Fruit fly (Drosophila melanogaster) whole organism, embryonic: ENCODE results near the gene Hrb27C.

ENCODE experiments used
- BtbVII ChIP-seq: fragments of 200-800 bp; sonication (Bioruptor generic); optimal IDR thresholded peaks from 3 replicates; lab custom pipeline; 2017; ENCODE audit warnings: missing biosample characterization, mild to moderate bottlenecking, missing genetic modification characterization
- Bteb2 ChIP-seq: fragments of 200-800 bp; sonication (Bioruptor generic); optimal IDR thresholded peaks from 2 replicates; lab custom pipeline; 2016; ENCODE audit warnings: missing biosample characterization, missing genetic modification characterization
- CG10209 ChIP-seq: fragments of 200-800 bp; sonication (Bioruptor generic); optimal IDR thresholded peaks from 3 replicates; lab custom pipeline; 2017; ENCODE audit warnings: missing biosample characterization, mild to moderate bottlenecking, missing genetic modification characterization, missing genetic modification reagents
- CG1024 ChIP-seq: fragments of 200-800 bp; sonication (Bioruptor generic); IDR thresholded peaks from 2 replicates; pipeline ENCODE4 v1.3.6; 2022; ENCODE audit warnings: missing biosample characterization, missing genetic modification characterization
- CG11398 ChIP-seq: fragments of 200-800 bp; sonication (Bioruptor generic); optimal IDR thresholded peaks from 2 replicates; lab custom pipeline; 2016; ENCODE audit warnings: missing biosample characterization, missing genetic modification characterization
- CG11695 ChIP-seq: fragments of 200-800 bp; sonication (Bioruptor generic); IDR thresholded peaks from 3 replicates; pipeline ENCODE4 v1.3.6; 2022; ENCODE audit warnings: missing biosample characterization, missing genetic modification characterization
- CG14014 ChIP-seq: fragments of 200-800 bp; sonication (Bioruptor generic); IDR thresholded peaks from 2 replicates; pipeline ENCODE4 v1.3.6; 2022; ENCODE audit warnings: missing biosample characterization, missing genetic modification characterization
- CG17829 ChIP-seq: fragments of 200-800 bp; optimal IDR thresholded peaks from 2 replicates; lab custom pipeline; 2019; ENCODE audit warnings: missing biosample characterization, mild to moderate bottlenecking, missing genetic modification characterization, moderate library complexity
- CG18599 ChIP-seq: fragments of 200-800 bp; sonication (Bioruptor generic); optimal IDR thresholded peaks from 3 replicates; lab custom pipeline; 2017; ENCODE audit warnings: missing biosample characterization, missing genetic modification characterization, mild to moderate bottlenecking, moderate library complexity, missing genetic modification reagents
- CG30403 ChIP-seq: fragments of 200-800 bp; sonication (Bioruptor generic); optimal IDR thresholded peaks from 3 replicates; lab custom pipeline; 2016; ENCODE audit warnings: missing biosample characterization, missing genetic modification characterization
- CG31224 ChIP-seq: fragments of 200-800 bp; sonication (Bioruptor generic); IDR thresholded peaks from 2 replicates; pipeline ENCODE4 v1.3.6; 2022; ENCODE audit warnings: missing biosample characterization, missing genetic modification characterization
- CG33213 ChIP-seq: fragments of 200-800 bp; sonication (Bioruptor generic); optimal IDR thresholded peaks from 3 replicates; lab custom pipeline; 2016; ENCODE audit warnings: missing biosample characterization, missing genetic modification characterization
- CG34376 ChIP-seq: fragments of 200-800 bp; sonication (Bioruptor generic); optimal IDR thresholded peaks from 2 replicates; lab custom pipeline; 2018; ENCODE audit warnings: missing biosample characterization, mild to moderate bottlenecking, missing genetic modification characterization
- CG4360 ChIP-seq: fragments of 200-800 bp; sonication (Bioruptor generic); IDR thresholded peaks from 2 replicates; pipeline ENCODE4 v1.3.6; 2022; ENCODE audit warnings: missing biosample characterization, missing genetic modification characterization
- CG7556 ChIP-seq: fragments of 200-800 bp; sonication (Bioruptor generic); optimal IDR thresholded peaks from 2 replicates; lab custom pipeline; 2017; ENCODE audit warnings: missing biosample characterization, mild to moderate bottlenecking, missing genetic modification characterization
- CG8924 ChIP-seq: fragments of 200-800 bp; optimal IDR thresholded peaks from 3 replicates; lab custom pipeline; 2019; ENCODE audit warnings: missing biosample characterization, mild to moderate bottlenecking, missing genetic modification characterization, moderate library complexity
- Deaf1 ChIP-seq: fragments of 200-800 bp; optimal IDR thresholded peaks from 3 replicates; lab custom pipeline; 2019; ENCODE audit warnings: missing biosample characterization, mild to moderate bottlenecking, missing genetic modification characterization, moderate library complexity
- Dp ChIP-seq: fragments of 200-800 bp; sonication (Bioruptor generic); optimal IDR thresholded peaks from 2 replicates; lab custom pipeline; 2018; ENCODE audit warnings: missing biosample characterization, mild to moderate bottlenecking, missing genetic modification characterization, moderate library complexity
- HmgZ ChIP-seq: fragments of 200-800 bp; sonication (Bioruptor generic); optimal IDR thresholded peaks from 2 replicates; lab custom pipeline; 2018; ENCODE audit warnings: missing biosample characterization, mild to moderate bottlenecking, missing genetic modification characterization
- Max ChIP-seq: fragments of 200-800 bp; sonication (Bioruptor generic); optimal IDR thresholded peaks from 2 replicates; lab custom pipeline; 2016; ENCODE audit warnings: missing biosample characterization, mild to moderate bottlenecking, missing genetic modification characterization
- Nf-YC ChIP-seq: fragments of 200-800 bp; optimal IDR thresholded peaks from 3 replicates; lab custom pipeline; 2019; ENCODE audit warnings: missing biosample characterization, mild to moderate bottlenecking, missing genetic modification characterization, moderate library complexity
- Pdp1 ChIP-seq, 2 experiments: fragments of 200-800 bp; sonication (Bioruptor generic); optimal IDR thresholded peaks; 3 replicates each; lab custom pipeline; 2016; ENCODE audit warnings: missing biosample characterization in 2 of 2, missing genetic modification characterization in 2 of 2, mild to moderate bottlenecking in 1 of 2, moderate library complexity in 1 of 2
- Ptx1 ChIP-seq: fragments of 200-800 bp; sonication (Bioruptor generic); IDR thresholded peaks from 2 replicates; pipeline ENCODE4 v1.3.6; 2022; ENCODE audit warnings: missing biosample characterization, missing genetic modification characterization
- Scr ChIP-seq: fragments of 200-800 bp; sonication (Bioruptor generic); IDR thresholded peaks from 2 replicates; pipeline ENCODE4 v1.3.6; 2022; ENCODE audit warnings: missing biosample characterization, missing genetic modification characterization; ENCODE audit not compliant: partially characterized antibody
- Sry-δ ChIP-seq: fragments of 200-800 bp; sonication (Bioruptor generic); optimal IDR thresholded peaks from 2 replicates; lab custom pipeline; 2016; ENCODE audit warnings: missing biosample characterization, missing genetic modification characterization
- Trl ChIP-seq, 3 experiments: fragments of >200 bp in 2 of 3; fragments of 200-800 bp in 1 of 3; sonication (Bioruptor generic) in 1 of 3; optimal IDR thresholded peaks; 2 replicates in 1 of 3; 3 replicates in 2 of 3; lab custom pipeline; 2016 to 2017; ENCODE audit warnings: missing biosample characterization in 1 of 3, missing genetic modification characterization in 1 of 3
- ab ChIP-seq: fragments of 200-800 bp; sonication (Bioruptor generic); optimal IDR thresholded peaks from 2 replicates; lab custom pipeline; 2016; ENCODE audit warnings: missing biosample characterization, missing genetic modification characterization
- abd-A ChIP-seq: fragments of 200-800 bp; sonication (Bioruptor generic); optimal IDR thresholded peaks from 3 replicates; lab custom pipeline; 2019; ENCODE audit warnings: missing biosample characterization, mild to moderate bottlenecking, missing genetic modification characterization, moderate library complexity
- az2 ChIP-seq: fragments of 200-800 bp; sonication (Bioruptor generic); optimal IDR thresholded peaks from 3 replicates; lab custom pipeline; 2016; ENCODE audit warnings: missing biosample characterization, missing genetic modification characterization
- bcd ChIP-seq: fragments of 200-800 bp; sonication (Bioruptor generic); optimal IDR thresholded peaks from 2 replicates; lab custom pipeline; 2017; ENCODE audit warnings: missing biosample characterization, mild to moderate bottlenecking, missing genetic modification characterization
- chinmo ChIP-seq: fragments of 200-800 bp; sonication (Bioruptor generic); IDR thresholded peaks from 4 replicates; pipeline ENCODE4 v1.3.6; 2022; ENCODE audit warnings: missing biosample characterization, missing genetic modification characterization; ENCODE audit not compliant: partially characterized antibody
- chm ChIP-seq: fragments of 200-800 bp; sonication (Bioruptor generic); IDR thresholded peaks from 2 replicates; pipeline ENCODE4 v1.3.6; 2022; ENCODE audit warnings: missing biosample characterization, missing genetic modification characterization
- exex ChIP-seq: fragments of 200-800 bp; sonication (Bioruptor generic); optimal IDR thresholded peaks from 4 replicates; lab custom pipeline; 2018; ENCODE audit warnings: missing biosample characterization, mild to moderate bottlenecking, missing genetic modification characterization, moderate library complexity
- gcm ChIP-seq: fragments of 200-800 bp; sonication (Bioruptor generic); optimal IDR thresholded peaks from 2 replicates; lab custom pipeline; 2019; ENCODE audit warnings: missing biosample characterization, mild to moderate bottlenecking, missing genetic modification characterization, moderate library complexity
- h ChIP-seq: fragments of >200 bp; optimal IDR thresholded peaks from 2 replicates; lab custom pipeline; 2017
- kni ChIP-seq: fragments of 200-800 bp; sonication (Bioruptor generic); optimal IDR thresholded peaks from 3 replicates; lab custom pipeline; 2017; ENCODE audit warnings: mild to moderate bottlenecking, missing biosample characterization, missing genetic modification reagents, missing genetic modification characterization
- lab ChIP-seq: fragments of 200-800 bp; sonication (Bioruptor generic); optimal IDR thresholded peaks from 3 replicates; lab custom pipeline; 2017; ENCODE audit warnings: missing biosample characterization, missing genetic modification characterization, mild to moderate bottlenecking, moderate library complexity, missing genetic modification reagents
- prd ChIP-seq, 3 experiments: fragments of >200 bp in 2 of 3; fragments of 200-800 bp in 1 of 3; sonication (Bioruptor generic) in 1 of 3; optimal IDR thresholded peaks in 2 of 3; IDR thresholded peaks in 1 of 3; 2 replicates in 2 of 3; 3 replicates in 1 of 3; pipeline versions ENCODE4 v1.3.6 to Lab custom; 2017 to 2022; ENCODE audit warnings: missing biosample characterization in 1 of 3, missing genetic modification characterization in 1 of 3
- row ChIP-seq: fragments of 200-800 bp; sonication (Bioruptor generic); IDR thresholded peaks from 3 replicates; pipeline ENCODE4 v1.3.6; 2022; ENCODE audit warnings: missing biosample characterization, missing genetic modification characterization
- sima ChIP-seq: fragments of 200-800 bp; sonication (Bioruptor generic); optimal IDR thresholded peaks from 2 replicates; lab custom pipeline; 2016; ENCODE audit warnings: missing biosample characterization, missing genetic modification characterization
- sug ChIP-seq: fragments of 200-800 bp; optimal IDR thresholded peaks from 2 replicates; lab custom pipeline; 2019; ENCODE audit warnings: missing biosample characterization, mild to moderate bottlenecking, missing genetic modification characterization, moderate library complexity
- zen2 ChIP-seq: fragments of 200-800 bp; sonication (Bioruptor generic); IDR thresholded peaks from 3 replicates; pipeline ENCODE4 v1.3.6; 2022; ENCODE audit warnings: missing biosample characterization, missing genetic modification characterization; ENCODE audit not compliant: partially characterized antibody

Gene Hrb27C

dm6 chr2L:6920661-6921359 lies at the start of gene Hrb27C (continued):
- no peak for TF ChIP-seq Sry-δ (GFP tag; lab: Kevin White, UChicago)
- TF ChIP-seq Max, result no peak
- no peak for TF ChIP-seq CG4360 (GFP tag; lab: Robert Waterston, UW)
- no peak for TF ChIP-seq Dp (GFP tag; lab: Kevin White, UChicago)
- TF ChIP-seq CG17829 (tag; lab: Kevin White, UChicago), result no peak
- peak; percentile 66 for TF ChIP-seq chm
- no peak for TF ChIP-seq prd (optimal IDR thresholded peaks at IDR 0.05; lab: Kevin White, UChicago)
- TF ChIP-seq prd (GFP tag; IDR thresholded peaks at IDR 0.05; lab: Robert Waterston, UW), result no peak
- TF ChIP-seq Nf-YC (tag; lab: Kevin White, UChicago), result peak; percentile 43
- TF ChIP-seq CG8924 (tag; lab: Kevin White, UChicago), result peak; percentile 15
- TF ChIP-seq CG11695 (GFP tag; lab: Robert Waterston, UW), result no peak

- peak in 1 of 2 experiments; percentile 1 for TF ChIP-seq Pdp1 (GFP tag; optimal IDR thresholded peaks at IDR 0.05; lab: Kevin White, UChicago)
- peak; percentile 32 for TF ChIP-seq sug (tag; lab: Kevin White, UChicago)
- TF ChIP-seq lab (GFP tag; lab: Kevin White, UChicago), result peak; percentile 75
- no peak for TF ChIP-seq h (lab: Kevin White, UChicago)
- TF ChIP-seq exex (tag; lab: Kevin White, UChicago), result peak; percentile 93
- no peak for TF ChIP-seq az2 (GFP tag; lab: Kevin White, UChicago)
- no peak for TF ChIP-seq BtbVII (GFP tag; lab: Kevin White, UChicago)
- no peak for TF ChIP-seq sima (GFP tag; lab: Kevin White, UChicago)
- TF ChIP-seq CG30403 (GFP tag; lab: Kevin White, UChicago), result no peak
- no peak for TF ChIP-seq Scr (GFP tag; lab: Robert Waterston, UW)
- no peak for TF ChIP-seq CG7556 (GFP tag; lab: Kevin White, UChicago)
- TF ChIP-seq CG34376 (GFP tag; lab: Kevin White, UChicago), result peak; percentile 44
- TF ChIP-seq chinmo (GFP tag; lab: Robert Waterston, UW), result 0 out of 4 replicates have a peak, but pooled peaks have one; percentile 13
Observed at dm6 chr2L:6870777-6871176, 49.7 kb upstream of the Hrb27C start.

- TF ChIP-seq CG33213 (GFP tag; lab: Kevin White, UChicago) (no peak), CG1024 (GFP tag; lab: Robert Waterston, UW) (no peak), CG31224 (no peak), Deaf1 (tag; lab: Kevin White, UChicago) (peak; percentile 89), Bteb2 (GFP tag; lab: Kevin White, UChicago) (no peak), HmgZ (tag; lab: Kevin White, UChicago) (no peak), CG11398 (GFP tag; lab: Kevin White, UChicago) (no peak), abd-A (peak; percentile 59), Trl (optimal IDR thresholded peaks at IDR 0.05; lab: Kevin White, UChicago) (peak in 1 of 2 experiments; percentile 65), Trl (GFP tag; optimal IDR thresholded peaks at IDR 0.05; lab: Kevin White, UChicago) (no peak)
- TF ChIP-seq, all 482 proteins: peak for 3
Observed at dm6 chr2L:6874006-6874405, 46.5 kb upstream of the Hrb27C start.

- TF ChIP-seq CG18599, result peak; percentile 80
- TF ChIP-seq bcd (GFP tag; lab: Kevin White, UChicago), result peak; percentile 62
- no peak for TF ChIP-seq ab (GFP tag; lab: Kevin White, UChicago)
- peak; percentile 69 for TF ChIP-seq CG8924 (tag; lab: Kevin White, UChicago)
- peak; percentile 66 for TF ChIP-seq row (GFP tag; lab: Robert Waterston, UW)
- TF ChIP-seq CG10209 (GFP tag; lab: Kevin White, UChicago), result peak; percentile 60
- TF ChIP-seq kni (GFP tag; lab: Kevin White, UChicago), result no peak
- TF ChIP-seq gcm (GFP tag; lab: Kevin White, UChicago), result peak; percentile 15
- no peak for TF ChIP-seq zen2 (GFP tag; lab: Robert Waterston, UW)
- peak; percentile 6; the same call in 1 of the 2 replicates for TF ChIP-seq CG14014 (GFP tag; lab: Robert Waterston, UW)
- TF ChIP-seq Ptx1, result peak; percentile 60
- no peak for TF ChIP-seq prd (optimal IDR thresholded peaks at IDR 0.05; lab: Kevin White, UChicago)
- TF ChIP-seq prd (GFP tag; IDR thresholded peaks at IDR 0.05; lab: Robert Waterston, UW), result 0 out of 3 replicates have a peak, but pooled peaks have one; percentile 17
- peak; percentile 38 for TF ChIP-seq exex (tag; lab: Kevin White, UChicago)
Observed at dm6 chr2L:6874526-6875198, 45.8 kb upstream of the Hrb27C start, which contains the start of gene Nlg2. Nlg2 (plus strand) TSS chr2L:6874900.
